Worm (Caenorhabditis elegans): Measurements from ENCODE around the gene lyst-1.

Gene lyst-1

ce11 chrX:12172482-12173134 lies 31.7 kb upstream of the lyst-1 start:
- TF ChIP-seq ceh-36 (tag; optimal IDR thresholded peaks at IDR 0.05) (no peak), F13C5.2 (tag; optimal IDR thresholded peaks at IDR 0.05) (no peak), ets-7 (tag; optimal IDR thresholded peaks at IDR 0.05) (no peak), tbx-11 (GFP tag; IDR thresholded peaks at IDR 0.05) (no peak), sea-1 (GFP tag; conservative IDR thresholded peaks at IDR 0.05) (no peak), scrt-1 (GFP tag; IDR thresholded peaks at IDR 0.05) (no peak), aly-1 (tag; optimal IDR thresholded peaks at IDR 0.05) (no peak), ama-1 (optimal IDR thresholded peaks at IDR 0.05) (no peak), ceh-13 (GFP tag; optimal IDR thresholded peaks at IDR 0.05) (no peak), pes-1 (GFP tag; IDR thresholded peaks at IDR 0.05) (no peak), hmg-4 (GFP tag; optimal IDR thresholded peaks at IDR 0.05) (no peak), flt-1 (GFP tag; IDR thresholded peaks at IDR 0.05) (no peak), B0310.2 (tag; optimal IDR thresholded peaks at IDR 0.05) (no peak), hnd-1 (tag; optimal IDR thresholded peaks at IDR 0.05) (no peak), hmbx-1 (tag; optimal IDR thresholded peaks at IDR 0.05) (no peak), tbx-37 (GFP tag; conservative IDR thresholded peaks at IDR 0.05) (no peak)

DNA sequence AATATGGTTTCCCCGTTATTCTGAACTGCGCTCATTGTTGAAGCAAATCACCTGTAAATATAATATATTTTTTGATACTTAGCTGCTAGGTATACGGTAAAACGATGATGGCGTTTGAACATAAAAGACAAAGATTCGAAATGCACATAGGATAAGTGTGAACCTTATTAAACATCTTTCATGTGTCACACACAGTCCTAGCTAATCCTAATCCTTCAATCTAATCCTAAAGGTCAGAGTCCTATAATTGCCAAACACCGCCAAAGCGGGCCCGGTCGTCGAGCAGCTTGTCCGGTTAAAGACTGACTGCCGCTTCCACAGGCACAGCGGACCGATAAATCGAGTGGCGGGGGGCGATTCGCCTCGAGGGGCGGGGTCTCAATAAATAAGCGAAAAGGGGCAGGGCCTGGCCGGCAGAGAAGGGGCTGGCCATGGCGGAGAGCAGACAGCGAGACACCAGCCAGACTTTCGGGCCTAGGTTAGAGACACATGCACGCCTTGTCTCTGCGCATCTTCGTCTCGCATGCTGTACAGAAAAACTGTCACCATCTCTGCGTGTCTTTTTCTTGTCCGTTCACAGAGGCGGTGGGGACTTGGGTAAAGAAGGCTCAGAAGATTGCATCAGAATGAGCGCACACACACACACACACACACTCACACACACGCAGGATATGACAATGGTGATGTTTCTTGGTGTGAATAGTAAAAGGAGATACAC lies 30.8 kb upstream of the lyst-1 start, which contains the start of gene F57G12.1:
TSS of gene F57G12.1 (minus strand) at position 51 of the 718 bp plus-strand sequence.
- peak; percentile 11; the same call in 1 of the 2 replicates for TF ChIP-seq flt-1 (GFP tag; IDR thresholded peaks at IDR 0.05)
- no peak for TF ChIP-seq tbx-11 (GFP tag; IDR thresholded peaks at IDR 0.05)
- TF ChIP-seq F13C5.2 (tag; optimal IDR thresholded peaks at IDR 0.05), result peak; percentile 15
- TF ChIP-seq ceh-36 (tag; optimal IDR thresholded peaks at IDR 0.05), result peak; percentile 83
- peak; percentile 7 for TF ChIP-seq ceh-13 (GFP tag; optimal IDR thresholded peaks at IDR 0.05)
- TF ChIP-seq sea-1 (GFP tag; conservative IDR thresholded peaks at IDR 0.05), result no peak
- TF ChIP-seq pes-1 (GFP tag; IDR thresholded peaks at IDR 0.05), result no peak
- TF ChIP-seq hnd-1 (tag; optimal IDR thresholded peaks at IDR 0.05), result no peak
- peak; percentile 83 for TF ChIP-seq hmg-4 (GFP tag; optimal IDR thresholded peaks at IDR 0.05)

DNA sequence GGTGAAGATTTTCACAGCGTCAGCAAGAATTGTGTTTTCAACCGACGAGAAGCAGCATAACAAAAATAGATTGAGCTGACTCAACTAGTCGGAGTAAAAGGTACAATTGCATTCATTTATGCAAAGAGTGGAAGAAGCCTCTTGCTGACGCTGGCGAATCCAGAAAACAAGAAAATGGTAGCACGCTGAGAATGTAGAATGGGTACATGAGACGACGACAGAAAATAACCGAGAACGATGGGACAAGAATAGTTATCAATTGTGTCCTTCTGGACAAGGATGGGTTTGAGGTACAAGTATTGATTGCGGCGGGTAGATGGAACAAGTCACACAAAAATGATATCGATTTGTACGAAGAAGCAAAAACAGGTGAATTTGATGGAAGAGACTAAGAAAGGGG lies 28.4 kb upstream of the lyst-1 start:
- TF ChIP-seq ama-1 (optimal IDR thresholded peaks at IDR 0.05), result peak; percentile 38
- TF ChIP-seq flt-1 (GFP tag; IDR thresholded peaks at IDR 0.05), result no peak

DNA sequence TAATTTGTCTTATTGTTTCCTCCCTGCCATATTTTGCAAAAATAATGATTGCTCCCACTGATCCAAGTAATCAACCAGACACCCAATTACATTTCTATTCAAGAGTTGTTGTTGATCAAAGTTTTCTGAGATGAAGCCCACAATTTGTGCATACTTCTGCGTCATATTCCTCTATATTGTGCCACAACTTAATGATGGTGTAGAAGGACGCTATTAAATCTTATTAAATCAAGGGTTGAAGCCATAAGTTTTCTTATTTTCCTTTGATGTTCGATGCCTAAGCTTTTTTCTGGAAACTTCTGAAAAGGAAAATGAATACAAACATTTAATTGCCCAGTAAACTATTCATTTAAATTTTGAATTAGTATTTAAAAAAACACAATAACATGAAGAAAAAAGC lies 27.8 kb upstream of the lyst-1 start:
- no peak for TF ChIP-seq hnd-1 (tag; optimal IDR thresholded peaks at IDR 0.05)
- TF ChIP-seq ama-1 (optimal IDR thresholded peaks at IDR 0.05), result peak; percentile 5

DNA sequence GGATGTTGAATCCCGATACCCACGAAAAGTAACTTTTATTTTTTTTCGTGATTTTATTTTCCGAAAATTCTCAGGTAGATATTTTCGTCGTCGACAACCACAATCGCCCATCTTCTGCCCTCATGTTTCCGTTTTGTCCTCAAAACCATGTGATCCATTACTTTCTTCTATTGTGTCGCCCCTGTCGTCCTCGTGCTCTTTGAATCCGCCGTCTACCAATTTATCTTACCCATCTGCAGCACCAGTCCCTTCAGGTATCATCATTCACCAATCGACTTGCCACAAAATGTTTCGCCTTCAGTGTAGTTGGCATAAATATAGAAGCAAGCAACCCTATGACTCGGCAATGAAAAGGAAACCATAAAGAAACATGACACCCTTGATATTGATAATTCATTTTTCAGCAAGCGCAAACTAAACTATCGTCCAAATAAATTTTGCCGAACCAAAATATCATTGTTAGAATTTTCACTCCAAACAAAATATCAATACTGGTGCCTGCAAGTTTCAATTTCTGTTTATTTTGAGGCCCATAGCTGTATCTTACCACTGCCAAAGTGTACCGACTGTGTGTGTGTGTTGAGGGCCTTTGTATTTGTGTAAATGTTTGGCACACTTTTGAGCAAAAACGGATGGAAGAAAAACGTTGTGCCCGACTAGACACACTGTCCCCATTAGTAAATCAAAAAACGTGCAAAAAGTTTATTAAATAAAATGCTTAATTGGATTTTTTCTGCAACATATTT lies 26.9 kb upstream of the lyst-1 start:
- TF ChIP-seq ets-7 (tag; optimal IDR thresholded peaks at IDR 0.05) (no peak), flt-1 (GFP tag; IDR thresholded peaks at IDR 0.05) (no peak), tra-4 (tag; optimal IDR thresholded peaks at IDR 0.05) (no peak), ceh-36 (tag; optimal IDR thresholded peaks at IDR 0.05) (no peak)

DNA sequence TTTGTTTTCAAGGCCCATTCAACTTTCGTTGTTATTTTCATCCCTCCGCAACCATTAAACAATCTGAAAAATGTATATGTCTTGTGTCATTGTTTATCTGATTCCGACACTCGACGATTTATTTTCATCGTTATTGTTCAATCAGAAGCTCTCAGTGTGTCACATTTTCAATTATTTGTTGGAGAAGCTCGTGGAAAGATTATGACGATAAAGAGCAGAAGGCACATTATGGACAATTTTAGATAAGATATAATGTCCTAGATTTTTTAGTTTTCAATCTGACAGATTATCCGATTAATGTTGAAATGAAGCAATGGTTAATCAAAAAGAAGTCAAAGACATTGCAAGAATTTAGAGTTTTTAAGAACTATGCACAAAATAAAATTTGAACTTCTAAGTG lies 24.0 kb upstream of the lyst-1 start:
- no peak for TF ChIP-seq hnd-1 (tag; optimal IDR thresholded peaks at IDR 0.05)
- TF ChIP-seq aly-1 (tag; optimal IDR thresholded peaks at IDR 0.05), result no peak
- TF ChIP-seq B0310.2 (tag; optimal IDR thresholded peaks at IDR 0.05), result no peak

DNA sequence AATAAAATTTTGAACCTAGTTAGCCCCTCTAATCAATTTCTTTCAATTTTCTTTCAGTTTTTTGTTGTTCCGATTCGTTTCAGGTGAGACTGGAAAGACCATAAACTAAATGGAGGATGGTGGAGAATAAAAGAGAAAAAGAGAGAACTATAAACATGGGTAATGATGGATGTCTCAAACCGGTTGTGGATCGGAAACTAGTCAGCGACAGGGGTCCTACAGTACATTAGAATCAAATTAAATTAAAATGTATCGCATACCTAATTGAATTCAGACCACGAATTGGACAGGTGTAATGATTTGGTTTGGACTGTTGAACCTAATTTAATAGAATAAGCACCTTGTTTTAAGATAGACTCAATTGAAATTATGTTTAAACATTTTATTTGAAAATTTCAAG lies 23.1 kb upstream of the lyst-1 start:
- TF ChIP-seq tbx-37 (GFP tag; conservative IDR thresholded peaks at IDR 0.05), result no peak
- no peak for TF ChIP-seq scrt-1 (GFP tag; IDR thresholded peaks at IDR 0.05)
- TF ChIP-seq pes-1 (GFP tag; IDR thresholded peaks at IDR 0.05), result no peak
- TF ChIP-seq tra-4 (tag; optimal IDR thresholded peaks at IDR 0.05), result no peak
- TF ChIP-seq ceh-36 (tag; optimal IDR thresholded peaks at IDR 0.05), result no peak

DNA sequence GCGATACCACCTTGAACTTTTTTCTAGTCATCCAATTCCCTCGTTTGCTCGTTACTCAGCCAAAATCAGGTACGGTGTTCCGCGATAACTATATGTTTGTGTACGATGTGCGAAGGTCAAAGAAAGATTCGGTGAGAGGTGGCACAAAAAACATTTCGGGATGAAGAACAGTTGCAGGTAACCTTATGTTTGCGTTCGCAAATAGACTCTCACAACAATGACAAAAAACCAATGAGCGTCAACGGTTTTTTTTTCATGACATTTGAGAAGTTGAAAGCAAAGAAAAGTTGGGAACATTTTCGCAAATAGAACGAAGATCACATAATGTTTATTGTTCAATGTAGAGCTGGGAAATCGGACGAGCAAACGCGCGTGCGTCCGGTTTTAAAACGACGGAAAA lies 21.7 kb upstream of the lyst-1 start:
- TF ChIP-seq flt-1 (GFP tag; IDR thresholded peaks at IDR 0.05) (no peak), ceh-36 (tag; optimal IDR thresholded peaks at IDR 0.05) (no peak), B0310.2 (tag; optimal IDR thresholded peaks at IDR 0.05) (no peak), tbx-37 (GFP tag; conservative IDR thresholded peaks at IDR 0.05) (no peak), hnd-1 (tag; optimal IDR thresholded peaks at IDR 0.05) (no peak), hmbx-1 (tag; optimal IDR thresholded peaks at IDR 0.05) (no peak), ceh-13 (GFP tag; optimal IDR thresholded peaks at IDR 0.05) (no peak), ets-7 (tag; optimal IDR thresholded peaks at IDR 0.05) (no peak), tra-4 (tag; optimal IDR thresholded peaks at IDR 0.05) (no peak), aly-1 (tag; optimal IDR thresholded peaks at IDR 0.05) (no peak), ama-1 (optimal IDR thresholded peaks at IDR 0.05) (no peak), hmg-4 (GFP tag; optimal IDR thresholded peaks at IDR 0.05) (no peak), sea-1 (GFP tag; conservative IDR thresholded peaks at IDR 0.05) (no peak)
